Worm (Caenorhabditis elegans) whole organism, L4 larva: ENCODE results near the gene srh-55.
A peak's percentile ranks its signal among the peaks of the same experiment; 100 is the strongest.

Experiments
- D1046.2 ChIP-seq: fragments of 200-800 bp; sonication (Bioruptor generic); IDR thresholded peaks from 2 replicates; pipeline ENCODE4 v1.3.6; 2022; ENCODE audit warnings: missing genetic modification characterization, missing compliant biosample characterization
- F26F4.8 ChIP-seq: fragments of 200-800 bp; sonication (Bioruptor generic); conservative IDR thresholded peaks from 2 replicates; pipeline ENCODE4 v1.3.6; 2022; ENCODE audit warnings: missing genetic modification characterization, missing compliant biosample characterization
- F37D6.2 ChIP-seq: sonication (generic microtip); optimal IDR thresholded peaks from 2 replicates; lab custom pipeline; 2016; ENCODE audit warnings: mild to moderate bottlenecking, missing genetic modification characterization, missing compliant biosample characterization
- F49E8.2 ChIP-seq: sonication (generic microtip); optimal IDR thresholded peaks from 2 replicates; lab custom pipeline; 2016; ENCODE audit warnings: missing compliant biosample characterization, mild to moderate bottlenecking, missing genetic modification characterization, borderline replicate concordance
- R02D3.7 ChIP-seq: fragments of 150-350 bp; sonication (generic microtip); optimal IDR thresholded peaks from 3 replicates; lab custom pipeline; 2014; ENCODE audit warnings: missing biosample characterization, missing genetic modification characterization
- T20F7.1 ChIP-seq: fragments of 200-800 bp; sonication (Bioruptor generic); optimal IDR thresholded peaks from 2 replicates; lab custom pipeline; 2018; ENCODE audit warnings: mild to moderate bottlenecking, missing genetic modification characterization, missing compliant biosample characterization
- Y105C5A.15 ChIP-seq: fragments of 200-800 bp; sonication (Bioruptor generic); IDR thresholded peaks from 2 replicates; pipeline ENCODE4 v1.3.6; 2022; ENCODE audit warnings: missing genetic modification characterization, missing compliant biosample characterization
- Y5F2A.4 ChIP-seq: fragments of 200-800 bp; sonication (Bioruptor generic); optimal IDR thresholded peaks from 2 replicates; lab custom pipeline; 2018; ENCODE audit warnings: mild to moderate bottlenecking, missing genetic modification characterization, missing compliant biosample characterization
- aha-1 ChIP-seq: fragments of 150-350 bp; peaks from one replicate; lab custom pipeline; 2014; ENCODE audit warnings: missing biosample characterization, missing genetic modification characterization
- attf-4 ChIP-seq: sonication (generic microtip); optimal IDR thresholded peaks from 3 replicates; lab custom pipeline; 2017; ENCODE audit warnings: missing biosample characterization, missing genetic modification characterization
- ceh-28 ChIP-seq: fragments of 150-350 bp; optimal IDR thresholded peaks from 2 replicates; lab custom pipeline; 2014; ENCODE audit warnings: missing biosample characterization, missing genetic modification reagents, missing genetic modification characterization
- ceh-32 ChIP-seq: sonication (generic microtip); optimal IDR thresholded peaks from 2 replicates; lab custom pipeline; 2016; ENCODE audit warnings: mild to moderate bottlenecking, missing genetic modification characterization, missing compliant biosample characterization; ENCODE audit not compliant: poor library complexity
- ceh-62 ChIP-seq: sonication (generic microtip); optimal IDR thresholded peaks from 2 replicates; lab custom pipeline; 2017; ENCODE audit warnings: missing biosample characterization, missing genetic modification characterization
- ceh-82 ChIP-seq: sonication (generic microtip); optimal IDR thresholded peaks from 2 replicates; lab custom pipeline; 2017; ENCODE audit warnings: missing biosample characterization, missing genetic modification characterization
- ces-1 ChIP-seq: fragments of 150-350 bp; sonication (generic microtip); optimal IDR thresholded peaks from 4 replicates; lab custom pipeline; 2014; ENCODE audit warnings: missing biosample characterization, missing genetic modification reagents, missing genetic modification characterization
- daf-19 ChIP-seq: fragments of 200-800 bp; sonication (Bioruptor generic); conservative IDR thresholded peaks from 2 replicates; pipeline ENCODE4 v1.3.6; 2022; ENCODE audit warnings: missing genetic modification characterization, missing compliant biosample characterization
- dmd-6 ChIP-seq: fragments of 200-800 bp; sonication (Bioruptor generic); IDR thresholded peaks from 2 replicates; pipeline ENCODE4 v1.3.6; 2022; ENCODE audit warnings: missing genetic modification reagents, missing genetic modification characterization, missing compliant biosample characterization
- dmd-9 ChIP-seq: fragments of 200-800 bp; sonication (Bioruptor generic); IDR thresholded peaks from 2 replicates; pipeline ENCODE4 v1.3.6; 2022; ENCODE audit warnings: missing genetic modification reagents, missing genetic modification characterization, missing compliant biosample characterization
- duxl-1 ChIP-seq: sonication (generic microtip); optimal IDR thresholded peaks from 2 replicates; lab custom pipeline; 2016; ENCODE audit warnings: mild to moderate bottlenecking, missing genetic modification characterization, moderate library complexity, missing compliant biosample characterization; ENCODE audit not compliant: poor library complexity
- fos-1 ChIP-seq: fragments of 150-350 bp; optimal IDR thresholded peaks from 2 replicates; lab custom pipeline; 2014; ENCODE audit warnings: missing biosample characterization, missing genetic modification characterization
- hif-1 ChIP-seq, 2 experiments: sonication (generic microtip); optimal IDR thresholded peaks; 2 replicates each; lab custom pipeline; 2016 to 2017; ENCODE audit warnings: missing compliant biosample characterization in 2 of 2, missing genetic modification characterization in 2 of 2, missing genetic modification reagents in 2 of 2, missing genotype in 2 of 2, mild to moderate bottlenecking in 1 of 2
- hlh-11 ChIP-seq: fragments of 200-800 bp; sonication (Bioruptor generic); optimal IDR thresholded peaks from 2 replicates; lab custom pipeline; 2018; ENCODE audit warnings: mild to moderate bottlenecking, missing genetic modification characterization, missing compliant biosample characterization
- jun-1 ChIP-seq: fragments of 150-350 bp; optimal IDR thresholded peaks from 2 replicates; lab custom pipeline; 2014; ENCODE audit warnings: missing biosample characterization, missing genetic modification reagents, missing genetic modification characterization
- lin-29 ChIP-seq: fragments of 200-800 bp; sonication (Bioruptor generic); IDR thresholded peaks from 2 replicates; pipeline ENCODE4 v1.3.6; 2022; ENCODE audit warnings: missing genetic modification reagents, missing genetic modification characterization, missing compliant biosample characterization
- lin-38 ChIP-seq: fragments of 200-800 bp; sonication (Bioruptor generic); IDR thresholded peaks from 2 replicates; pipeline ENCODE4 v1.3.6; 2022; ENCODE audit warnings: missing genetic modification reagents, missing genetic modification characterization, missing compliant biosample characterization
- lir-3 ChIP-seq: sonication (generic microtip); optimal IDR thresholded peaks from 2 replicates; lab custom pipeline; 2016; ENCODE audit warnings: mild to moderate bottlenecking, missing genetic modification characterization, missing compliant biosample characterization
- lsy-2 ChIP-seq, 2 experiments: fragments of 150-350 bp in 1 of 2; sonication (generic microtip) in 1 of 2; optimal IDR thresholded peaks; 2 replicates each; lab custom pipeline; 2014 to 2017; ENCODE audit warnings: missing biosample characterization in 2 of 2, missing genetic modification characterization in 2 of 2
- madf-9 ChIP-seq: fragments of 200-800 bp; sonication (Bioruptor generic); conservative IDR thresholded peaks from 2 replicates; pipeline ENCODE4 v1.3.6; 2022; ENCODE audit warnings: missing genetic modification reagents, missing genetic modification characterization, missing compliant biosample characterization
- mdl-1 ChIP-seq, 2 experiments: fragments of 150-350 bp in 1 of 2; sonication (generic microtip) in 1 of 2; optimal IDR thresholded peaks; 2 replicates each; lab custom pipeline; 2014 to 2017; ENCODE audit warnings: missing biosample characterization in 2 of 2, missing genetic modification characterization in 2 of 2
- mdt-29 ChIP-seq: fragments of 200-800 bp; sonication (Bioruptor generic); IDR thresholded peaks from 2 replicates; pipeline ENCODE4 v1.3.6; 2022; ENCODE audit warnings: missing genetic modification reagents, missing genetic modification characterization, missing compliant biosample characterization
- mep-1 ChIP-seq: fragments of 150-350 bp; sonication (generic microtip); optimal IDR thresholded peaks from 3 replicates; lab custom pipeline; 2014; ENCODE audit warnings: missing biosample characterization, missing genetic modification characterization
- mes-2 ChIP-seq: sonication (generic microtip); optimal IDR thresholded peaks from 2 replicates; lab custom pipeline; 2016; ENCODE audit warnings: missing genotype, mild to moderate bottlenecking, missing genetic modification characterization, missing compliant biosample characterization; ENCODE audit not compliant: poor library complexity, severe bottlenecking
- mxl-2 ChIP-seq: fragments of 200-800 bp; sonication (Bioruptor generic); conservative IDR thresholded peaks from 2 replicates; pipeline ENCODE4 v1.3.6; 2022; ENCODE audit warnings: missing genetic modification reagents, missing genetic modification characterization, missing compliant biosample characterization
- nhr-10 ChIP-seq: fragments of 150-350 bp; optimal IDR thresholded peaks from 2 replicates; lab custom pipeline; 2014; ENCODE audit warnings: missing biosample characterization, missing genetic modification characterization
- nhr-102 ChIP-seq: sonication (generic microtip); optimal IDR thresholded peaks from 2 replicates; lab custom pipeline; 2016; ENCODE audit warnings: mild to moderate bottlenecking, missing genetic modification characterization, moderate library complexity, missing compliant biosample characterization
- nhr-42 ChIP-seq: fragments of 200-800 bp; sonication (Bioruptor generic); IDR thresholded peaks from 2 replicates; pipeline ENCODE4 v1.3.6; 2022; ENCODE audit warnings: missing genetic modification characterization, missing compliant biosample characterization
- nhr-6 ChIP-seq: fragments of 150-350 bp; optimal IDR thresholded peaks from 2 replicates; lab custom pipeline; 2014; ENCODE audit warnings: missing biosample characterization, missing genetic modification characterization
- nhr-77 ChIP-seq: fragments of 150-350 bp; optimal IDR thresholded peaks from 2 replicates; lab custom pipeline; 2014; ENCODE audit warnings: missing biosample characterization, missing genetic modification characterization
- pha-4 ChIP-seq, 2 experiments: fragments of 150-350 bp in 1 of 2; fragments of 200-800 bp in 1 of 2; sonication (Bioruptor generic) in 1 of 2; IDR thresholded peaks in 1 of 2; optimal IDR thresholded peaks in 1 of 2; 2 replicates each; pipeline versions ENCODE4 v1.3.6 to Lab custom; 2014 to 2022; ENCODE audit warnings: missing genetic modification characterization in 2 of 2, missing genetic modification reagents in 2 of 2, missing biosample characterization in 1 of 2, missing compliant biosample characterization in 1 of 2
- php-3 ChIP-seq: fragments of 200-800 bp; sonication (Bioruptor generic); IDR thresholded peaks from 2 replicates; pipeline ENCODE4 v1.3.6; 2022; ENCODE audit warnings: missing genetic modification reagents, missing genetic modification characterization, missing compliant biosample characterization
- spr-1 ChIP-seq: sonication (generic microtip); optimal IDR thresholded peaks from 2 replicates; lab custom pipeline; 2016; ENCODE audit warnings: mild to moderate bottlenecking, missing genetic modification characterization, missing compliant biosample characterization
- unc-130 ChIP-seq: sonication (generic microtip); optimal IDR thresholded peaks from 2 replicates; lab custom pipeline; 2016; ENCODE audit warnings: missing genetic modification reagents, missing genetic modification characterization, missing compliant biosample characterization
- zag-1 ChIP-seq: fragments of 150-350 bp; optimal IDR thresholded peaks from 2 replicates; lab custom pipeline; 2014; ENCODE audit warnings: missing biosample characterization, missing genetic modification characterization
- zfp-3 ChIP-seq: fragments of 200-800 bp; sonication (Bioruptor generic); conservative IDR thresholded peaks from 2 replicates; pipeline ENCODE4 v1.3.6; 2022; ENCODE audit warnings: missing genetic modification reagents, missing genetic modification characterization, missing compliant biosample characterization
- zip-2 ChIP-seq: fragments of 150-350 bp; optimal IDR thresholded peaks from 2 replicates; lab custom pipeline; 2014; ENCODE audit warnings: missing biosample characterization, missing genetic modification characterization

The srh-55 gene

ce11 chrV:15186259-15186927 lies 33.0 kb downstream of the srh-55 start, which contains the start of gene Y75B12B.3 (continued):
- no peak for TF ChIP-seq dmd-6 (GFP tag; lab: Robert Waterston, UW)
- no peak for TF ChIP-seq D1046.2 (GFP tag; lab: Robert Waterston, UW)
- no peak for TF ChIP-seq nhr-77 (tag; lab: Kevin White, UChicago)
- TF ChIP-seq ceh-82 (tag; lab: Kevin White, UChicago) = no peak
- no peak for TF ChIP-seq nhr-6 (tag; lab: Kevin White, UChicago)
- no peak for TF ChIP-seq nhr-10 (tag; lab: Kevin White, UChicago)
- TF ChIP-seq hif-1 (tag; optimal IDR thresholded peaks at IDR 0.05; lab: Kevin White, UChicago) = no peak
- no peak for TF ChIP-seq fos-1
- no peak; the same call in 1 of the 2 replicates for TF ChIP-seq pha-4 (GFP tag; IDR thresholded peaks at IDR 0.05; lab: Robert Waterston, UW)
- TF ChIP-seq pha-4 (tag; optimal IDR thresholded peaks at IDR 0.05; lab: Kevin White, UChicago) = no peak
- no peak for TF ChIP-seq zfp-3 (GFP tag; lab: Robert Waterston, UW)
- no peak for TF ChIP-seq lir-3 (tag; lab: Kevin White, UChicago)
- no peak for TF ChIP-seq spr-1 (tag; lab: Kevin White, UChicago)
- no peak for TF ChIP-seq ceh-28 (tag; lab: Kevin White, UChicago)
- TF ChIP-seq zip-2 = no peak
- TF ChIP-seq zag-1 (tag; lab: Kevin White, UChicago) = no peak
- no peak for TF ChIP-seq Y5F2A.4 (GFP tag; lab: Kevin White, UChicago)
- TF ChIP-seq F49E8.2 (tag; lab: Kevin White, UChicago) = peak; percentile 62
- TF ChIP-seq nhr-102 (tag; lab: Kevin White, UChicago) = peak; percentile 2
- no peak for TF ChIP-seq madf-9 (GFP tag; lab: Robert Waterston, UW)
- no peak for TF ChIP-seq hlh-11 (tag; lab: Kevin White, UChicago)
- no peak for TF ChIP-seq R02D3.7
- TF ChIP-seq mxl-2 (GFP tag; lab: Robert Waterston, UW) = no peak
- no peak for TF ChIP-seq F26F4.8 (GFP tag; lab: Robert Waterston, UW)
- no peak for TF ChIP-seq ceh-62 (tag; lab: Kevin White, UChicago)
- TF ChIP-seq dmd-9 (GFP tag; lab: Robert Waterston, UW) = no peak
- TF ChIP-seq lin-29 (GFP tag; lab: Robert Waterston, UW) = no peak
- TF ChIP-seq F37D6.2 (tag; lab: Kevin White, UChicago) = no peak
- TF ChIP-seq lsy-2 (tag; optimal IDR thresholded peaks at IDR 0.05; lab: Kevin White, UChicago) = peak in 1 of 2 experiments; percentile 1
- TF ChIP-seq ces-1 = no peak

DNA sequence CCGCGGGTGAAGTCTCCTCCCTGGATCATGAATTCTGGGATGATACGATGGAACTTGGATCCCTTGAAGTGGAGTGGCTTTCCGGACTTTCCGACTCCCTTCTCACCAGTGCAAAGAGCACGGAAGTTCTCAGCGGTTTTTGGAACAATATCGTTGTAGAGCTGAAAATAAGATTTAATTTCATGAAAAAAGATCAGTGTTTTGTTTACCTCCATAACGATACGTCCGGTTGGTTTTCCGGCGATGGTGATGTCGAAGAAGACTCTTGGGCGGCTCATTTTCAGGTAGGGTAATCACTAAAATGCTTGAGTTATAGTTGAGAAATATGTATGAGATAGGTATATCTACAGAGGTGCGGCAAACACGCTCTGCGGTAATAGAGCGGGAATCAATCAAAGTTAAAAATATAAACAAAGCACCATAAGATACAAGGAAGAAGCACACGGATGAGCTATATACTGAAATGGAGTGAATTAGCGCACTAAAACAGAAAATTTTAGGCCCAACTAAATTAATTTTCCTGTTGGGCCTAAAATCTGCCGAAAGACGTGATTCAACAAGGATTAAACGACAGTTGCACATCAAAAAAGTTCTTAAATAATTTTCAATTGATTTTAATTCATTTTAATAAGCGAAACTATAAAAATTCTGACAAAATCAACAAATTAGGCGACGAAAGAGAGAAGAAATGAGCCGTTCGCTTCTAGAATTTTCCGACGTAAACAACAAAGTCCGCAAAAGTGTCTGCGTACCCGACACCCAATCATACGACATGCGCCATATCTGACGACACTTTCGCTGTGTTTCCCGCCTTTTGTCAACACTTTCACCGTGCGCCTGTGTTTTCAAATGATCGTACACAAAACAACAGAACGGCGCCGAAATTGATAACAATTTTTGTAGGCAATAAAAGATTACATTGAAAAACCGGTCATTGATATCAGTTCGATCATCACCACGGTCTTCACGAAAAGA lies 34.0 kb downstream of the srh-55 start, which contains the start of the genes cyn-7 and bath-36:
Gene cyn-7 (minus strand): TSS at position 296 of the 975 bp plus-strand sequence.
Gene bath-36 (plus strand): TSS at position 806 of the 975 bp plus-strand sequence.
- TF ChIP-seq mxl-2 (GFP tag; lab: Robert Waterston, UW) (no peak), jun-1 (no peak), nhr-77 (tag; lab: Kevin White, UChicago) (peak; percentile 60), nhr-42 (GFP tag; lab: Robert Waterston, UW) (0 out of 2 replicates have a peak, but pooled peaks have one; percentile 39), mep-1 (peak; percentile 77), mes-2 (peak; percentile 75), mdt-29 (GFP tag; lab: Robert Waterston, UW) (peak; percentile 71; the same call in 1 of the 2 replicates), Y105C5A.15 (GFP tag; lab: Robert Waterston, UW) (no peak), attf-4 (tag; lab: Kevin White, UChicago) (no peak), T20F7.1 (GFP tag; lab: Kevin White, UChicago) (peak; percentile 68), ceh-32 (tag; lab: Kevin White, UChicago) (no peak), nhr-102 (tag; lab: Kevin White, UChicago) (peak; percentile 77), unc-130 (GFP tag; lab: Kevin White, UChicago) (no peak), mdl-1 (tag; optimal IDR thresholded peaks at IDR 0.05; lab: Kevin White, UChicago) (peak in 1 of 2 experiments; percentile 55), pha-4 (GFP tag; IDR thresholded peaks at IDR 0.05; lab: Robert Waterston, UW) (0 out of 2 replicates have a peak, but pooled peaks have one; percentile 37), pha-4 (tag; optimal IDR thresholded peaks at IDR 0.05; lab: Kevin White, UChicago) (peak; percentile 38), aha-1 (tag; lab: Kevin White, UChicago) (peak; percentile 92), daf-19 (GFP tag; lab: Robert Waterston, UW) (no peak), dmd-6 (GFP tag; lab: Robert Waterston, UW) (peak; percentile 75), lin-38 (GFP tag; lab: Robert Waterston, UW) (peak; percentile 88), php-3 (GFP tag; lab: Robert Waterston, UW) (0 out of 2 replicates have a peak, but pooled peaks have one; percentile 34), duxl-1 (peak; percentile 37)
